Fruit fly (Drosophila melanogaster) whole organism, prepupa: Measurements from ENCODE around the gene Tango6.

ENCODE experiments used
- CG11294 ChIP-seq: fragments of 200-800 bp; sonication (Bioruptor generic); IDR thresholded peaks from 2 replicates; pipeline ENCODE4 v1.3.6; 2022; ENCODE audit warnings: missing biosample characterization, missing genetic modification characterization
- CG15336 ChIP-seq: fragments of 200-800 bp; sonication (Bioruptor generic); IDR thresholded peaks from 2 replicates; pipeline ENCODE4 v1.3.6; 2022; ENCODE audit warnings: missing biosample characterization, missing genetic modification characterization
- CG3032 ChIP-seq: fragments of 200-800 bp; optimal IDR thresholded peaks from 2 replicates; lab custom pipeline; 2019; ENCODE audit warnings: missing biosample characterization, mild to moderate bottlenecking, missing genetic modification characterization, moderate library complexity
- CG31627 ChIP-seq: fragments of 200-800 bp; sonication (Bioruptor generic); optimal IDR thresholded peaks from 3 replicates; lab custom pipeline; 2016; ENCODE audit warnings: missing biosample characterization, missing genetic modification characterization
- CG32006 ChIP-seq: fragments of 200-800 bp; sonication (Bioruptor generic); optimal IDR thresholded peaks from 3 replicates; lab custom pipeline; 2017; ENCODE audit warnings: missing biosample characterization, mild to moderate bottlenecking, missing genetic modification characterization
- CG3919 ChIP-seq: fragments of 200-800 bp; sonication (Bioruptor generic); optimal IDR thresholded peaks from 3 replicates; lab custom pipeline; 2016; ENCODE audit warnings: missing biosample characterization, missing genetic modification characterization
- CG4318 ChIP-seq: fragments of 200-800 bp; sonication (Bioruptor generic); optimal IDR thresholded peaks from 3 replicates; lab custom pipeline; 2017; ENCODE audit warnings: missing biosample characterization, mild to moderate bottlenecking, missing genetic modification characterization
- CG6163 ChIP-seq: fragments of 200-800 bp; sonication (Bioruptor generic); IDR thresholded peaks from 3 replicates; pipeline ENCODE4 v1.3.6; 2022; ENCODE audit warnings: missing biosample characterization, missing genetic modification characterization
- CG6792 ChIP-seq: fragments of 200-800 bp; sonication (Bioruptor generic); optimal IDR thresholded peaks from 3 replicates; lab custom pipeline; 2016; ENCODE audit warnings: missing biosample characterization, missing genetic modification characterization
- CG6808 ChIP-seq: fragments of 200-800 bp; sonication (Bioruptor generic); optimal IDR thresholded peaks from 3 replicates; lab custom pipeline; 2017; ENCODE audit warnings: missing biosample characterization, missing genetic modification characterization, mild to moderate bottlenecking, moderate library complexity, missing genetic modification reagents
- CG7368 ChIP-seq: fragments of 200-800 bp; sonication (Bioruptor generic); optimal IDR thresholded peaks from 3 replicates; lab custom pipeline; 2016; ENCODE audit warnings: missing biosample characterization, missing genetic modification characterization
- CG8119 ChIP-seq: fragments of 200-800 bp; sonication (Bioruptor generic); IDR thresholded peaks from 3 replicates; pipeline ENCODE4 v1.3.6; 2022; ENCODE audit warnings: missing biosample characterization, missing genetic modification characterization
- CG9139 ChIP-seq: fragments of 200-800 bp; sonication (Bioruptor generic); optimal IDR thresholded peaks from 3 replicates; lab custom pipeline; 2017; ENCODE audit warnings: missing biosample characterization, mild to moderate bottlenecking, missing genetic modification characterization
- Eip75B ChIP-seq: fragments of 200-800 bp; sonication (Bioruptor generic); optimal IDR thresholded peaks from 3 replicates; lab custom pipeline; 2016; ENCODE audit warnings: missing biosample characterization, missing genetic modification characterization
- Eip78C ChIP-seq: fragments of 200-800 bp; sonication (Bioruptor generic); peaks from one replicate; lab custom pipeline; 2016; ENCODE audit warnings: missing biosample characterization, missing genetic modification characterization
- Eip93F ChIP-seq: fragments of 200-800 bp; sonication (Bioruptor generic); optimal IDR thresholded peaks from 2 replicates; lab custom pipeline; 2016; ENCODE audit warnings: missing biosample characterization, mild to moderate bottlenecking, missing genetic modification characterization
- Ets21C ChIP-seq: fragments of 200-800 bp; sonication (Bioruptor generic); optimal IDR thresholded peaks from 3 replicates; lab custom pipeline; 2016; ENCODE audit warnings: missing biosample characterization, missing genetic modification characterization
- Ets96B ChIP-seq: fragments of 200-800 bp; optimal IDR thresholded peaks from 2 replicates; lab custom pipeline; 2019; ENCODE audit warnings: missing biosample characterization, mild to moderate bottlenecking, missing genetic modification characterization, moderate library complexity
- Hr38 ChIP-seq: sonication (Bioruptor generic); optimal IDR thresholded peaks from 2 replicates; lab custom pipeline; 2016; ENCODE audit warnings: missing biosample characterization, missing genetic modification characterization
- Hr39 ChIP-seq: fragments of 200-800 bp; sonication (Bioruptor generic); optimal IDR thresholded peaks from 2 replicates; lab custom pipeline; 2016; ENCODE audit warnings: missing biosample characterization, missing genetic modification characterization
- Hr4 ChIP-seq: fragments of 200-800 bp; sonication (Bioruptor generic); optimal IDR thresholded peaks from 3 replicates; lab custom pipeline; 2016; ENCODE audit warnings: missing biosample characterization, missing genetic modification characterization
- Lpt ChIP-seq: fragments of 200-800 bp; sonication (Bioruptor generic); optimal IDR thresholded peaks from 3 replicates; lab custom pipeline; 2016; ENCODE audit warnings: missing biosample characterization, missing genetic modification characterization
- OdsH ChIP-seq: fragments of 200-800 bp; sonication (Bioruptor generic); optimal IDR thresholded peaks from 3 replicates; lab custom pipeline; 2016; ENCODE audit warnings: missing biosample characterization, missing genetic modification characterization
- Sox102F ChIP-seq: fragments of 200-800 bp; sonication (Bioruptor generic); optimal IDR thresholded peaks from 2 replicates; lab custom pipeline; 2016; ENCODE audit warnings: missing biosample characterization, mild to moderate bottlenecking, missing genetic modification characterization
- Sox14 ChIP-seq: fragments of 200-800 bp; sonication (Bioruptor generic); optimal IDR thresholded peaks from 3 replicates; lab custom pipeline; 2016; ENCODE audit warnings: missing biosample characterization, missing genetic modification characterization
- Sox15 ChIP-seq: fragments of 200-800 bp; sonication (Bioruptor generic); optimal IDR thresholded peaks from 3 replicates; lab custom pipeline; 2016; ENCODE audit warnings: missing biosample characterization, missing genetic modification characterization
- achi ChIP-seq: fragments of 200-800 bp; sonication (Bioruptor generic); optimal IDR thresholded peaks from 3 replicates; lab custom pipeline; 2016; ENCODE audit warnings: missing biosample characterization, missing genetic modification characterization
- acj6 ChIP-seq: fragments of 200-800 bp; sonication (Bioruptor generic); optimal IDR thresholded peaks from 3 replicates; lab custom pipeline; 2016; ENCODE audit warnings: missing biosample characterization, missing genetic modification characterization
- cyc ChIP-seq: fragments of 200-800 bp; sonication (Bioruptor generic); optimal IDR thresholded peaks from 3 replicates; lab custom pipeline; 2016; ENCODE audit warnings: missing biosample characterization, missing genetic modification characterization
- dac ChIP-seq: fragments of 200-800 bp; sonication (Bioruptor generic); optimal IDR thresholded peaks from 2 replicates; lab custom pipeline; 2017; ENCODE audit warnings: missing biosample characterization, mild to moderate bottlenecking, missing genetic modification characterization
- dsx ChIP-seq: fragments of 200-800 bp; optimal IDR thresholded peaks from 3 replicates; lab custom pipeline; 2019; ENCODE audit warnings: missing biosample characterization, mild to moderate bottlenecking, missing genetic modification characterization, moderate library complexity; ENCODE audit not compliant: poor library complexity, severe bottlenecking
- eg ChIP-seq: fragments of 200-800 bp; sonication (Bioruptor generic); IDR thresholded peaks from 3 replicates; pipeline ENCODE4 v1.3.6; 2022; ENCODE audit warnings: missing biosample characterization, missing genetic modification characterization
- esn ChIP-seq: fragments of 200-800 bp; sonication (Bioruptor generic); optimal IDR thresholded peaks from 2 replicates; lab custom pipeline; 2016; ENCODE audit warnings: missing biosample characterization, mild to moderate bottlenecking, missing genetic modification characterization, moderate library complexity
- fd59A ChIP-seq: fragments of 200-800 bp; sonication (Bioruptor generic); optimal IDR thresholded peaks from 2 replicates; lab custom pipeline; 2017; ENCODE audit warnings: missing biosample characterization, mild to moderate bottlenecking, missing genetic modification characterization, missing genetic modification reagents
- fd85E ChIP-seq: fragments of 200-800 bp; sonication (Bioruptor generic); optimal IDR thresholded peaks from 3 replicates; lab custom pipeline; 2016; ENCODE audit warnings: missing biosample characterization, missing genetic modification characterization
- fkh ChIP-seq: fragments of 200-800 bp; sonication (Bioruptor generic); optimal IDR thresholded peaks from 3 replicates; lab custom pipeline; 2017; ENCODE audit warnings: missing biosample characterization, mild to moderate bottlenecking, missing genetic modification characterization, moderate library complexity
- net ChIP-seq: fragments of 200-800 bp; sonication (Bioruptor generic); optimal IDR thresholded peaks from 3 replicates; lab custom pipeline; 2016; ENCODE audit warnings: missing biosample characterization, missing genetic modification characterization
- salr ChIP-seq, 2 experiments: fragments of 200-800 bp; sonication (Bioruptor generic); optimal IDR thresholded peaks; 3 replicates each; lab custom pipeline; 2016 to 2018; ENCODE audit warnings: missing biosample characterization in 2 of 2, missing genetic modification characterization in 2 of 2, mild to moderate bottlenecking in 1 of 2
- spab ChIP-seq: fragments of 200-800 bp; sonication (Bioruptor generic); optimal IDR thresholded peaks from 2 replicates; lab custom pipeline; 2017; ENCODE audit warnings: missing biosample characterization, mild to moderate bottlenecking, missing genetic modification characterization, missing genetic modification reagents
- ss ChIP-seq, 2 experiments: fragments of 200-800 bp; sonication (Bioruptor generic); optimal IDR thresholded peaks; 2 replicates in 1 of 2; 3 replicates in 1 of 2; lab custom pipeline; 2017 to 2018; ENCODE audit warnings: mild to moderate bottlenecking in 2 of 2, missing biosample characterization in 2 of 2, missing genetic modification characterization in 2 of 2, moderate library complexity in 1 of 2
- svp ChIP-seq: fragments of 200-800 bp; sonication (Bioruptor generic); peaks from one replicate; lab custom pipeline; 2016; ENCODE audit warnings: missing biosample characterization, missing genetic modification characterization
- topi ChIP-seq: fragments of 200-800 bp; sonication (Bioruptor generic); optimal IDR thresholded peaks from 3 replicates; lab custom pipeline; 2016; ENCODE audit warnings: missing biosample characterization, missing genetic modification characterization
- vri ChIP-seq: fragments of 200-800 bp; sonication (Bioruptor generic); optimal IDR thresholded peaks from 3 replicates; lab custom pipeline; 2016; ENCODE audit warnings: missing biosample characterization, mild to moderate bottlenecking, missing genetic modification characterization

The Tango6 gene

dm6 chr2L:18982826-18983758 lies 14.3 kb downstream of the Tango6 start (continued):
- TF ChIP-seq CG3032 (tag; lab: Kevin White, UChicago) (peak; percentile 6), Sox15 (GFP tag; lab: Kevin White, UChicago) (no peak), CG6163 (GFP tag; lab: Robert Waterston, UW) (no peak), Hr39 (GFP tag; lab: Kevin White, UChicago) (peak; percentile 35)

dm6 chr2L:18984158-18984557 lies 15.3 kb downstream of the Tango6 start:
- TF ChIP-seq Ets96B, result no peak
- peak; percentile 26 for TF ChIP-seq Eip78C
- TF ChIP-seq ss (GFP tag; optimal IDR thresholded peaks at IDR 0.05; lab: Kevin White, UChicago), result peak; percentile 20 to 71
- TF ChIP-seq CG3032 (tag; lab: Kevin White, UChicago), result no peak
- peak; percentile 17 for TF ChIP-seq fkh (GFP tag; lab: Kevin White, UChicago)
- TF ChIP-seq CG6163 (GFP tag; lab: Robert Waterston, UW), result 0 out of 3 replicates have a peak, but pooled peaks have one; percentile 30
- no peak for TF ChIP-seq CG6808
- no peak for TF ChIP-seq CG4318 (GFP tag; lab: Kevin White, UChicago)
- TF ChIP-seq Hr39 (GFP tag; lab: Kevin White, UChicago), result no peak
- TF ChIP-seq svp (GFP tag; lab: Kevin White, UChicago), result peak; percentile 88
- no peak for TF ChIP-seq Eip93F (GFP tag; lab: Kevin White, UChicago)

DNA sequence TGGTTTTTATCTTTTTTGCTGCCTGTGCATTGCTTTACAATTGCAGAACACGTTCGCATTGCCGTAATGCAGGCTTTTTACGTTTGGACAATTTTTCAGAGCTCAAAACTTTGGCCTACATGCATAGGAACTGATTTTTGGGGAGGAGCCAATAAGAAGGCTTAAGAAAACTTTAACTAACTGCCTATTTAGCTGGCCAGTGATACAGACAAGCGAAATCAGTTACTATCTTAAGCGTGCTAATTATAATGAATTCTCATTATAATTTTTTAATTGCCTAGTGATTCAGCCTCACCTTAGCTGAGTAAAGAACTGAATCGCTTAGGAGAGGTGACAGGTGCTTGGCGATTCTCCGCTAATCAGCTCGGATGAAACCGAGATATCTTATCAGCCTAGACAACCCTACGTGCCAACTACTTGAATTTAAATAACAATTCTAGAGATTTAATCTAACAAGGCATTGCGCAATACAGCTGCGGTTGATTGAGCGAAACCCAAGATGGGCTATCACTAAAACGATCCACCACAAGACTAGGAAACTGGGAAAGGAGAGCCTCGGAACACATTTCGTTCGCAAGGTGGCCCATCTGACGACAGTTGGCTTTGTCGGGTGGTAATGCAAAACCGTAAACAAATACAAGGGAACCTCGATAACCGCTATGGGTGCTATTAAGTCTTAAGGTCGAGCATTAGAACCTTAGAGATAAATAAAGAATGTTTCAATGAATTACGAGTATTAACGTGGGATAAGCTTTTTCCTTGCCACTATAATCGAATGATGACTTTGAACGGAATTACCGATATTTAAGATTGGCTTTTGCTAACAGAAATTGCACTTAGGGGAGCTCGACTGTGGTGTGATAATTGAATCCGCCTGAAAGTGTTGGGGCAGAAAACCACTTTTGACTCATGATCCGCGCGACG lies 16.6 kb downstream of the Tango6 start:
- TF ChIP-seq ss (GFP tag; optimal IDR thresholded peaks at IDR 0.05; lab: Kevin White, UChicago) (no peak), Eip78C (peak; percentile 67), CG6808 (no peak), OdsH (GFP tag; lab: Kevin White, UChicago) (peak; percentile 1), acj6 (GFP tag; lab: Kevin White, UChicago) (peak; percentile 3), CG9139 (no peak), fd85E (GFP tag; lab: Kevin White, UChicago) (no peak), Sox102F (GFP tag; lab: Kevin White, UChicago) (no peak), Eip75B (no peak), CG7368 (GFP tag; lab: Kevin White, UChicago) (no peak), dsx (no peak), CG3919 (GFP tag; lab: Kevin White, UChicago) (no peak), CG15336 (0 out of 2 replicates have a peak, but pooled peaks have one; percentile 36), spab (GFP tag; lab: Kevin White, UChicago) (no peak), achi (peak; percentile 21), Lpt (GFP tag; lab: Kevin White, UChicago) (no peak), CG8119 (GFP tag; lab: Robert Waterston, UW) (peak; percentile 26; the same call in 1 of the 3 replicates), Hr4 (peak; percentile 35), Eip93F (GFP tag; lab: Kevin White, UChicago) (no peak), CG31627 (GFP tag; lab: Kevin White, UChicago) (peak; percentile 49), Ets21C (GFP tag; lab: Kevin White, UChicago) (no peak), CG6792 (peak; percentile 1), Hr38 (GFP tag; lab: Kevin White, UChicago) (no peak), cyc (peak; percentile 11), esn (GFP tag; lab: Kevin White, UChicago) (peak; percentile 42), Sox14 (GFP tag; lab: Kevin White, UChicago) (peak; percentile 17), vri (GFP tag; lab: Kevin White, UChicago) (peak; percentile 22), fd59A (GFP tag; lab: Kevin White, UChicago) (no peak), salr (GFP tag; optimal IDR thresholded peaks at IDR 0.05; lab: Kevin White, UChicago) (no peak), topi (GFP tag; lab: Kevin White, UChicago) (peak; percentile 5), eg (GFP tag; lab: Robert Waterston, UW) (no peak), CG32006 (peak; percentile 42), dac (GFP tag; lab: Kevin White, UChicago) (no peak), net (GFP tag; lab: Kevin White, UChicago) (no peak), CG11294 (GFP tag; lab: Robert Waterston, UW) (no peak)
